Fruit fly (Drosophila melanogaster): ENCODE results near the gene Ldh.

DNA sequence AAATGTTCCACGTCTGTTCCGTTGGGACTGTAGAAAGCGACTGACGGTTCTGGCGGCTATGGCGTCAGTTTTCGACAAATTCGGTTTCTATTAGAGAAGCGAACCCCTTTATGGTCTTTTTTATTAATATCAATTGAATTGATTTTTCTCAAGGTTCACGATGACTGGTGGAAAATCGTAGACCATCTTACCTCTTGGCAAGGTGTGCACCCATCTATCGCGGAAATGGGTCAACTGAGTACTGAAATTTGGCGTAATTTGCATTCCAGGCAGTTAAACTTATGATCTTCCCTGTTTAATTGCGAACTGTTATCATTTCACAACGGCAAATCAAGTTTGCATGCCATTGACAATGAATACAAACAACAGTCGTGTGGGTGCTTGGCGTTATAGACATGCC, 22.5 kb downstream of the Ldh start, which contains the start of gene CG10226:
- TF ChIP-seq EcR (GFP tag; optimal IDR thresholded peaks at IDR 0.05) (no peak), CG10348 (GFP tag; IDR thresholded peaks at IDR 0.05) (no peak), Ets98B (GFP tag; IDR thresholded peaks at IDR 0.05) (no peak), CG15710 (tag; optimal IDR thresholded peaks at IDR 0.05) (no peak), CG34367 (tag; optimal IDR thresholded peaks at IDR 0.05) (no peak), CG8301 (tag; optimal IDR thresholded peaks at IDR 0.05) (no peak), D1 (tag; optimal IDR thresholded peaks at IDR 0.05) (no peak), CG9948 (tag; optimal IDR thresholded peaks at IDR 0.05) (no peak), Pif1B (GFP tag; optimal IDR thresholded peaks at IDR 0.05) (no peak), CG13204 (GFP tag; optimal IDR thresholded peaks at IDR 0.05) (no peak)
